Worm (Caenorhabditis elegans) whole organism, L4 larva: ENCODE measurements around the gene mrpl-4.

Experiments used
- T20F7.1 ChIP-seq: fragments of 200-800 bp; sonication (Bioruptor generic); optimal IDR thresholded peaks from 2 replicates; lab custom pipeline; 2018; ENCODE audit warnings: mild to moderate bottlenecking, missing genetic modification characterization, missing compliant biosample characterization
- ceh-82 ChIP-seq: sonication (generic microtip); optimal IDR thresholded peaks from 2 replicates; lab custom pipeline; 2017; ENCODE audit warnings: missing biosample characterization, missing genetic modification characterization
- egl-27 ChIP-seq: sonication (generic microtip); optimal IDR thresholded peaks from 3 replicates; lab custom pipeline; 2017; ENCODE audit warnings: missing biosample characterization, missing genetic modification reagents, missing genetic modification characterization
- jun-1 ChIP-seq: fragments of 150-350 bp; optimal IDR thresholded peaks from 2 replicates; lab custom pipeline; 2014; ENCODE audit warnings: missing biosample characterization, missing genetic modification reagents, missing genetic modification characterization
- lin-39 ChIP-seq: fragments of 150-350 bp; optimal IDR thresholded peaks from 2 replicates; lab custom pipeline; 2014; ENCODE audit warnings: missing biosample characterization, missing genetic modification reagents, missing genetic modification characterization
- nhr-111 ChIP-seq: fragments of 200-800 bp; sonication (Bioruptor generic); optimal IDR thresholded peaks from 2 replicates; lab custom pipeline; 2018; ENCODE audit warnings: mild to moderate bottlenecking, missing genetic modification characterization, missing compliant biosample characterization
- nhr-25 ChIP-seq: sonication (generic microtip); optimal IDR thresholded peaks from 2 replicates; lab custom pipeline; 2017; ENCODE audit warnings: missing genetic modification characterization, mild to moderate bottlenecking, missing compliant biosample characterization, antibody characterized with exemption, moderate library complexity, borderline replicate concordance; ENCODE audit not compliant: insufficient read depth
- skn-1 ChIP-seq: fragments of 150-350 bp; optimal IDR thresholded peaks from 2 replicates; lab custom pipeline; 2014; ENCODE audit warnings: missing biosample characterization, missing genetic modification characterization
- tag-97 ChIP-seq: fragments of 200-800 bp; sonication (Bioruptor generic); IDR thresholded peaks from 2 replicates; pipeline ENCODE4 v1.3.6; 2022; ENCODE audit warnings: missing genetic modification characterization, missing compliant biosample characterization
- unc-130 ChIP-seq: sonication (generic microtip); optimal IDR thresholded peaks from 2 replicates; lab custom pipeline; 2016; ENCODE audit warnings: missing genetic modification reagents, missing genetic modification characterization, missing compliant biosample characterization
- unc-39 ChIP-seq: sonication (generic microtip); optimal IDR thresholded peaks from 2 replicates; lab custom pipeline; 2017; ENCODE audit warnings: missing biosample characterization, missing genetic modification characterization
- unc-62 ChIP-seq, 3 experiments: fragments of 150-350 bp in 1 of 3; sonication (generic microtip); optimal IDR thresholded peaks in 2 of 3; peaks in 1 of 3; 1 replicate in 1 of 3; 2 replicates in 2 of 3; lab custom pipeline; 2014 to 2017; ENCODE audit warnings: missing biosample characterization in 3 of 3, missing genetic modification characterization in 3 of 3, missing genetic modification reagents in 3 of 3, missing genotype in 1 of 3

- TF ChIP-seq nhr-25 (tag; lab: Kevin White, UChicago) (no peak), jun-1 (tag; lab: Kevin White, UChicago) (no peak), ceh-82 (no peak), skn-1 (tag; lab: Kevin White, UChicago) (no peak), unc-62 (GFP tag; optimal IDR thresholded peaks at IDR 0.05 in 1 of 2; lab: Kevin White, UChicago) (no peak), unc-62 (tag; optimal IDR thresholded peaks at IDR 0.05; lab: Kevin White, UChicago) (no peak), nhr-111 (no peak), unc-130 (GFP tag; lab: Kevin White, UChicago) (no peak), T20F7.1 (GFP tag; lab: Kevin White, UChicago) (no peak), egl-27 (tag; lab: Kevin White, UChicago) (no peak), tag-97 (GFP tag; lab: Robert Waterston, UW) (no peak), unc-39 (tag; lab: Kevin White, UChicago) (no peak), lin-39 (tag; lab: Kevin White, UChicago) (no peak)
These were observed 3.8 kb downstream of the mrpl-4 start, which contains the start of gene gplb-1 for ce11 chrV:8470906-8471305.
